Worm (Caenorhabditis elegans) whole organism, L1 larva: ENCODE data around the gene ceh-38.

Experiments used
- ama-1 ChIP-seq: fragments of 150-350 bp; optimal IDR thresholded peaks from 2 replicates; lab custom pipeline; 2014
- dpl-1 ChIP-seq, 3 experiments: fragments of 150-350 bp in 2 of 3; sonication (generic microtip) in 1 of 3; optimal IDR thresholded peaks; 2 replicates each; lab custom pipeline; 2014 to 2017; ENCODE audit warnings: missing biosample characterization in 3 of 3, missing genetic modification characterization in 3 of 3, missing genetic modification reagents in 3 of 3
- efl-1 ChIP-seq, 4 experiments: fragments of 150-350 bp; optimal IDR thresholded peaks in 3 of 4; peaks in 1 of 4; 1 replicate in 1 of 4; 2 replicates in 3 of 4; lab custom pipeline; 2014; ENCODE audit warnings: missing biosample characterization in 2 of 4, missing genetic modification characterization in 2 of 4, missing genetic modification reagents in 2 of 4
- elt-2 ChIP-seq: sonication (generic microtip); optimal IDR thresholded peaks from 2 replicates; lab custom pipeline; 2016; ENCODE audit warnings: missing genetic modification characterization, mild to moderate bottlenecking, inconsistent platforms, missing compliant biosample characterization, missing genetic modification reagents
- jun-1 ChIP-seq: fragments of 150-350 bp; optimal IDR thresholded peaks from 2 replicates; lab custom pipeline; 2014; ENCODE audit warnings: missing biosample characterization, missing genetic modification reagents, missing genetic modification characterization
- nhr-20 ChIP-seq: sonication (generic microtip); optimal IDR thresholded peaks from 2 replicates; lab custom pipeline; 2016; ENCODE audit warnings: mild to moderate bottlenecking, missing genetic modification characterization, missing compliant biosample characterization
- nhr-237 ChIP-seq: fragments of 150-350 bp; optimal IDR thresholded peaks from 2 replicates; lab custom pipeline; 2014; ENCODE audit warnings: missing biosample characterization, missing genetic modification characterization
- nhr-77 ChIP-seq: fragments of 150-350 bp; optimal IDR thresholded peaks from 2 replicates; lab custom pipeline; 2014; ENCODE audit warnings: missing biosample characterization, missing genetic modification characterization
- unc-62 ChIP-seq: fragments of 150-350 bp; optimal IDR thresholded peaks from 2 replicates; lab custom pipeline; 2014; ENCODE audit warnings: missing biosample characterization, missing genetic modification reagents, missing genetic modification characterization
- zag-1 ChIP-seq: fragments of 150-350 bp; optimal IDR thresholded peaks from 2 replicates; lab custom pipeline; 2014; ENCODE audit warnings: missing biosample characterization, missing genetic modification characterization

ce11 chrII:6939873-6940272 lies 11.5 kb upstream of the ceh-38 start:
- TF ChIP-seq ama-1 (lab: Kevin White, UChicago) (no peak), nhr-20 (tag; lab: Kevin White, UChicago) (no peak), unc-62 (GFP tag; lab: Kevin White, UChicago) (no peak), zag-1 (no peak), nhr-237 (tag; lab: Kevin White, UChicago) (no peak), efl-1 (optimal IDR thresholded peaks at IDR 0.05; lab: Kevin White, UChicago) (no peak), efl-1 (GFP tag; optimal IDR thresholded peaks at IDR 0.05 in 1 of 2; lab: Kevin White, UChicago) (no peak), dpl-1 (GFP tag; optimal IDR thresholded peaks at IDR 0.05; lab: Kevin White, UChicago) (no peak), nhr-77 (tag; lab: Kevin White, UChicago) (no peak), elt-2 (tag; lab: Kevin White, UChicago) (no peak), jun-1 (no peak)
